Fruit fly (Drosophila melanogaster) whole organism, embryonic: Measurements from ENCODE around the gene CG12951.

Experiments used
- Asciz ChIP-seq: fragments of 200-800 bp; sonication (Bioruptor generic); optimal IDR thresholded peaks from 2 replicates; lab custom pipeline; 2017; ENCODE audit warnings: missing biosample characterization, mild to moderate bottlenecking, missing genetic modification characterization, missing genetic modification reagents
- Atf6 ChIP-seq: fragments of 200-800 bp; sonication (Bioruptor generic); IDR thresholded peaks from 2 replicates; pipeline ENCODE4 v1.3.6; 2022; ENCODE audit warnings: missing biosample characterization, missing genetic modification characterization
- Bdp1 ChIP-seq: fragments of 200-800 bp; sonication (Bioruptor generic); optimal IDR thresholded peaks from 3 replicates; lab custom pipeline; 2016; ENCODE audit warnings: missing biosample characterization, missing genetic modification characterization
- CG10147 ChIP-seq: fragments of 200-800 bp; sonication (Bioruptor generic); optimal IDR thresholded peaks from 2 replicates; lab custom pipeline; 2019; ENCODE audit warnings: missing biosample characterization, mild to moderate bottlenecking, missing genetic modification characterization, moderate library complexity
- CG10431 ChIP-seq: fragments of 200-800 bp; sonication (Bioruptor generic); optimal IDR thresholded peaks from 3 replicates; lab custom pipeline; 2018; ENCODE audit warnings: missing biosample characterization, mild to moderate bottlenecking, missing genetic modification characterization
- CG12391 ChIP-seq: fragments of 200-800 bp; sonication (Bioruptor generic); optimal IDR thresholded peaks from 3 replicates; lab custom pipeline; 2018; ENCODE audit warnings: missing biosample characterization, mild to moderate bottlenecking, missing genetic modification characterization, moderate library complexity
- CG13296 ChIP-seq: fragments of 200-800 bp; sonication (Bioruptor generic); optimal IDR thresholded peaks from 3 replicates; lab custom pipeline; 2018; ENCODE audit warnings: missing biosample characterization, mild to moderate bottlenecking, missing genetic modification characterization
- CG14441 ChIP-seq: fragments of 200-800 bp; sonication (Bioruptor generic); IDR thresholded peaks from 2 replicates; pipeline ENCODE4 v1.3.6; 2022; ENCODE audit warnings: missing biosample characterization, missing genetic modification characterization
- CG14710 ChIP-seq: fragments of 200-800 bp; sonication (Bioruptor generic); optimal IDR thresholded peaks from 3 replicates; lab custom pipeline; 2019; ENCODE audit warnings: missing biosample characterization, mild to moderate bottlenecking, missing genetic modification characterization, moderate library complexity
- CG17328 ChIP-seq: fragments of 200-800 bp; sonication (Bioruptor generic); IDR thresholded peaks from 2 replicates; pipeline ENCODE4 v1.3.6; 2022; ENCODE audit warnings: missing biosample characterization, missing genetic modification characterization
- CG17361 ChIP-seq: fragments of 200-800 bp; sonication (Bioruptor generic); IDR thresholded peaks from 3 replicates; pipeline ENCODE4 v1.3.6; 2022; ENCODE audit warnings: missing biosample characterization, missing genetic modification characterization
- CG17385 ChIP-seq: fragments of 200-800 bp; sonication (Bioruptor generic); optimal IDR thresholded peaks from 3 replicates; lab custom pipeline; 2018; ENCODE audit warnings: missing biosample characterization, mild to moderate bottlenecking, missing genetic modification characterization
- CG18262 ChIP-seq: fragments of 200-800 bp; optimal IDR thresholded peaks from 3 replicates; lab custom pipeline; 2019; ENCODE audit warnings: missing biosample characterization, mild to moderate bottlenecking, missing genetic modification characterization, moderate library complexity
- CG1832 ChIP-seq: fragments of 200-800 bp; sonication (Bioruptor generic); optimal IDR thresholded peaks from 2 replicates; lab custom pipeline; 2017; ENCODE audit warnings: missing biosample characterization, mild to moderate bottlenecking, missing genetic modification characterization, inconsistent platforms
- CG2129 ChIP-seq: fragments of 200-800 bp; sonication (Bioruptor generic); IDR thresholded peaks from 2 replicates; pipeline ENCODE4 v1.3.6; 2022; ENCODE audit warnings: missing biosample characterization, missing genetic modification characterization; ENCODE audit not compliant: partially characterized antibody
- CG2202 ChIP-seq: fragments of 200-800 bp; sonication (Bioruptor generic); optimal IDR thresholded peaks from 2 replicates; lab custom pipeline; 2018; ENCODE audit warnings: missing biosample characterization, mild to moderate bottlenecking, missing genetic modification characterization
- CG4730 ChIP-seq: fragments of 200-800 bp; sonication (Bioruptor generic); IDR thresholded peaks from 2 replicates; pipeline ENCODE4 v1.3.6; 2022; ENCODE audit warnings: missing biosample characterization, missing genetic modification characterization
- CG5953 ChIP-seq: fragments of 200-800 bp; sonication (Bioruptor generic); IDR thresholded peaks from 2 replicates; pipeline ENCODE4 v1.3.6; 2022; ENCODE audit warnings: missing biosample characterization, missing genetic modification characterization
- CG6175 ChIP-seq: fragments of 200-800 bp; sonication (Bioruptor generic); IDR thresholded peaks from 3 replicates; pipeline ENCODE4 v1.3.6; 2022; ENCODE audit warnings: missing biosample characterization, missing genetic modification characterization
- CG6765 ChIP-seq: fragments of 200-800 bp; sonication (Bioruptor generic); optimal IDR thresholded peaks from 3 replicates; lab custom pipeline; 2017; ENCODE audit warnings: missing biosample characterization, mild to moderate bottlenecking, missing genetic modification characterization
- Eip74EF ChIP-seq, 2 experiments: fragments of 200-800 bp in 1 of 2; fragments of >200 bp in 1 of 2; sonication (Bioruptor generic) in 1 of 2; optimal IDR thresholded peaks; 2 replicates each; lab custom pipeline; 2017 to 2019; ENCODE audit warnings: missing biosample characterization in 2 of 2, missing genetic modification characterization in 2 of 2, mild to moderate bottlenecking in 1 of 2, moderate library complexity in 1 of 2
- Lhr ChIP-seq: fragments of 200-800 bp; sonication (Bioruptor generic); optimal IDR thresholded peaks from 3 replicates; lab custom pipeline; 2017; ENCODE audit warnings: mild to moderate bottlenecking, missing biosample characterization, missing genetic modification reagents, missing genetic modification characterization
- MTF-1 ChIP-seq: fragments of 200-800 bp; sonication (Bioruptor generic); optimal IDR thresholded peaks from 2 replicates; lab custom pipeline; 2018; ENCODE audit warnings: missing biosample characterization, mild to moderate bottlenecking, missing genetic modification characterization, borderline replicate concordance
- Scr ChIP-seq: fragments of 200-800 bp; sonication (Bioruptor generic); IDR thresholded peaks from 2 replicates; pipeline ENCODE4 v1.3.6; 2022; ENCODE audit warnings: missing biosample characterization, missing genetic modification characterization; ENCODE audit not compliant: partially characterized antibody
- Side ChIP-seq: fragments of 200-800 bp; sonication (Bioruptor generic); optimal IDR thresholded peaks from 2 replicates; lab custom pipeline; 2016; ENCODE audit warnings: missing biosample characterization, missing genetic modification characterization
- Sox102F ChIP-seq: fragments of 200-800 bp; sonication (Bioruptor generic); optimal IDR thresholded peaks from 2 replicates; lab custom pipeline; 2018; ENCODE audit warnings: missing biosample characterization, mild to moderate bottlenecking, missing genetic modification characterization, moderate library complexity
- Trl ChIP-seq, 3 experiments: fragments of >200 bp in 2 of 3; fragments of 200-800 bp in 1 of 3; sonication (Bioruptor generic) in 1 of 3; optimal IDR thresholded peaks; 2 replicates in 1 of 3; 3 replicates in 2 of 3; lab custom pipeline; 2016 to 2017; ENCODE audit warnings: missing biosample characterization in 1 of 3, missing genetic modification characterization in 1 of 3
- Xrp1 ChIP-seq: fragments of 200-800 bp; sonication (Bioruptor generic); IDR thresholded peaks from 2 replicates; pipeline ENCODE4 v1.3.6; 2022; ENCODE audit warnings: missing biosample characterization, missing genetic modification characterization
- YL-1 ChIP-seq: fragments of 200-800 bp; sonication (Bioruptor generic); optimal IDR thresholded peaks from 3 replicates; lab custom pipeline; 2017; ENCODE audit warnings: missing biosample characterization, mild to moderate bottlenecking, missing genetic modification characterization
- cad ChIP-seq: fragments of >200 bp; optimal IDR thresholded peaks from 2 replicates; lab custom pipeline; 2017; ENCODE audit warnings: missing biosample characterization, missing genetic modification characterization
- cas ChIP-seq: fragments of 200-800 bp; sonication (Bioruptor generic); IDR thresholded peaks from 2 replicates; pipeline ENCODE4 v1.3.6; 2022; ENCODE audit warnings: missing biosample characterization, missing genetic modification characterization
- crol ChIP-seq: fragments of 200-800 bp; sonication (Bioruptor generic); IDR thresholded peaks from 2 replicates; pipeline ENCODE4 v1.3.6; 2022; ENCODE audit warnings: missing biosample characterization, missing genetic modification characterization
- crp ChIP-seq, 2 experiments: fragments of 200-800 bp; sonication (Bioruptor generic); optimal IDR thresholded peaks; 2 replicates in 1 of 2; 3 replicates in 1 of 2; lab custom pipeline; 2017; ENCODE audit warnings: missing biosample characterization in 2 of 2, missing genetic modification characterization in 2 of 2, mild to moderate bottlenecking in 1 of 2, moderate library complexity in 1 of 2
- cwo ChIP-seq: fragments of 200-800 bp; sonication (Bioruptor generic); optimal IDR thresholded peaks from 3 replicates; lab custom pipeline; 2017; ENCODE audit warnings: missing biosample characterization, missing genetic modification characterization, mild to moderate bottlenecking, moderate library complexity, missing genetic modification reagents
- da ChIP-seq: fragments of 200-800 bp; sonication (Bioruptor generic); optimal IDR thresholded peaks from 2 replicates; lab custom pipeline; 2016; ENCODE audit warnings: missing biosample characterization, missing genetic modification characterization
- ems ChIP-seq: fragments of 200-800 bp; sonication (Bioruptor generic); optimal IDR thresholded peaks from 3 replicates; lab custom pipeline; 2016; ENCODE audit warnings: missing biosample characterization, missing genetic modification characterization
- h ChIP-seq: fragments of >200 bp; optimal IDR thresholded peaks from 2 replicates; lab custom pipeline; 2017
- inv ChIP-seq: fragments of 200-800 bp; sonication (Bioruptor generic); IDR thresholded peaks from 2 replicates; pipeline ENCODE4 v1.3.6; 2022; ENCODE audit warnings: missing biosample characterization, missing genetic modification characterization; ENCODE audit not compliant: partially characterized antibody
- lbe ChIP-seq: fragments of 200-800 bp; sonication (Bioruptor generic); optimal IDR thresholded peaks from 2 replicates; lab custom pipeline; 2016; ENCODE audit warnings: missing biosample characterization, mild to moderate bottlenecking, missing genetic modification characterization
- lilli ChIP-seq: fragments of 200-800 bp; sonication (Bioruptor generic); optimal IDR thresholded peaks from 3 replicates; lab custom pipeline; 2016; ENCODE audit warnings: missing biosample characterization, missing genetic modification characterization
- nerfin-1 ChIP-seq: fragments of 200-800 bp; sonication (Bioruptor generic); optimal IDR thresholded peaks from 3 replicates; lab custom pipeline; 2019; ENCODE audit warnings: missing biosample characterization, mild to moderate bottlenecking, missing genetic modification characterization, moderate library complexity
- otp ChIP-seq: fragments of 200-800 bp; sonication (Bioruptor generic); IDR thresholded peaks from 3 replicates; pipeline ENCODE4, ENCODE4 v1.3.6; 2022; ENCODE audit warnings: missing biosample characterization, missing genetic modification characterization
- pfk ChIP-seq: fragments of 200-800 bp; sonication (Bioruptor generic); optimal IDR thresholded peaks from 2 replicates; lab custom pipeline; 2018; ENCODE audit warnings: missing biosample characterization, mild to moderate bottlenecking, missing genetic modification characterization, moderate library complexity
- prd ChIP-seq, 3 experiments: fragments of >200 bp in 2 of 3; fragments of 200-800 bp in 1 of 3; sonication (Bioruptor generic) in 1 of 3; optimal IDR thresholded peaks in 2 of 3; IDR thresholded peaks in 1 of 3; 2 replicates in 2 of 3; 3 replicates in 1 of 3; pipeline versions ENCODE4 v1.3.6 to Lab custom; 2017 to 2022; ENCODE audit warnings: missing biosample characterization in 1 of 3, missing genetic modification characterization in 1 of 3
- tap ChIP-seq: fragments of 200-800 bp; optimal IDR thresholded peaks from 3 replicates; lab custom pipeline; 2019; ENCODE audit warnings: missing biosample characterization, mild to moderate bottlenecking, missing genetic modification characterization, moderate library complexity
- tio ChIP-seq: fragments of 200-800 bp; sonication (Bioruptor generic); optimal IDR thresholded peaks from 2 replicates; lab custom pipeline; 2017; ENCODE audit warnings: missing biosample characterization, missing genetic modification characterization, inconsistent platforms
- zen ChIP-seq: fragments of 200-800 bp; sonication (Bioruptor generic); optimal IDR thresholded peaks from 3 replicates; lab custom pipeline; 2018; ENCODE audit warnings: missing biosample characterization, mild to moderate bottlenecking, missing genetic modification characterization, moderate library complexity
- zen2 ChIP-seq: fragments of 200-800 bp; sonication (Bioruptor generic); IDR thresholded peaks from 3 replicates; pipeline ENCODE4 v1.3.6; 2022; ENCODE audit warnings: missing biosample characterization, missing genetic modification characterization; ENCODE audit not compliant: partially characterized antibody

The CG12951 gene

DNA sequence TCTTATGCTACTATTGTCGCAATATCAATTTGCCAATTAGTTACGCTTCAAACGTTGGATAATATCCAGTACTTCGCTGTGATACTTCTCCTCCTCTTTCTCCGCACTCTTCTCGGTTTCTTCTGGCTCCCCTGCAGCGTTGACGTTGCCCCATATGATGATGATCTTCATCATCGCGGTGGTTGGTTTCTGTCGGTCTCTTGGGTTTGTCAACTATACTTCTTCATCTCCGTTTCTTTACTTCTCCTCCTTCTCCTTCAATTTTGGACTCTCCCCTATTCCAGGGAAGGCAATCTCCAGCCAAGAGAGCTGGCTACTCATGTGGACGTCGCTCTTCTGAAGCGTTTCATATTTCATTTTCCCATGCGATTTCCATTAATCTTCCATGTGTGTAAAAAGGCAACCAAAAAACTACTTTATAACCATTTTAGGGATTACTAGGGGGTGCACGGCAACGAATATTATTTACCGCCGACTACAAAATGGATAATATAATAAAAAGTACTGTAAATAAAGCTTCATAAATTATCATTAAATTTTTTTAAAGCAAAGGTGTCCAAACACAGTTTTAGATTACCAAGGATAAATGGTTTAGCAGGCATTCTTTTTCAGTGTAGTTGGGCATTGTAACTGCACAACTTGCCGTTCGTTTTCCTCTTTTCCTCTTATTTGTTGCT is 17.7 kb upstream of the CG12951 start (continued):
- TF ChIP-seq Bdp1 (no peak), Asciz (GFP tag; lab: Kevin White, UChicago) (no peak), zen (tag; lab: Kevin White, UChicago) (no peak), cwo (GFP tag; lab: Kevin White, UChicago) (no peak), CG17328 (GFP tag; lab: Robert Waterston, UW) (no peak), crol (GFP tag; lab: Robert Waterston, UW) (peak; percentile 50; the same call in 1 of the 2 replicates), Trl (optimal IDR thresholded peaks at IDR 0.05; lab: Kevin White, UChicago) (peak in 1 of 2 experiments; percentile 11), Trl (GFP tag; optimal IDR thresholded peaks at IDR 0.05; lab: Kevin White, UChicago) (no peak), zen2 (GFP tag; lab: Robert Waterston, UW) (no peak), inv (GFP tag; lab: Robert Waterston, UW) (no peak), Sox102F (GFP tag; lab: Kevin White, UChicago) (peak; percentile 17), CG17361 (GFP tag; lab: Robert Waterston, UW) (peak; percentile 37; the same call in 1 of the 3 replicates), CG14441 (no peak), ems (GFP tag; lab: Kevin White, UChicago) (no peak), Side (GFP tag; lab: Kevin White, UChicago) (no peak), h (lab: Kevin White, UChicago) (no peak), CG10147 (GFP tag; lab: Kevin White, UChicago) (no peak), lbe (GFP tag; lab: Kevin White, UChicago) (no peak), tio (GFP tag; lab: Kevin White, UChicago) (peak; percentile 20), lilli (peak; percentile 40), CG2202 (no peak), pfk (GFP tag; lab: Kevin White, UChicago) (no peak), otp (GFP tag; lab: Robert Waterston, UW) (no peak), Lhr (GFP tag; lab: Kevin White, UChicago) (no peak), prd (optimal IDR thresholded peaks at IDR 0.05; lab: Kevin White, UChicago) (no peak), prd (GFP tag; IDR thresholded peaks at IDR 0.05; lab: Robert Waterston, UW) (peak; percentile 48; the same call in 2 of the 3 replicates), MTF-1 (GFP tag; lab: Kevin White, UChicago) (no peak), da (GFP tag; lab: Kevin White, UChicago) (no peak), CG1832 (GFP tag; lab: Kevin White, UChicago) (no peak), Scr (GFP tag; lab: Robert Waterston, UW) (no peak), tap (tag; lab: Kevin White, UChicago) (no peak), CG6765 (GFP tag; lab: Kevin White, UChicago) (no peak), CG18262 (peak; percentile 51), CG12391 (tag; lab: Kevin White, UChicago) (peak; percentile 53), CG5953 (GFP tag; lab: Robert Waterston, UW) (no peak), crp (GFP tag; optimal IDR thresholded peaks at IDR 0.05; lab: Kevin White, UChicago) (no peak), nerfin-1 (tag; lab: Kevin White, UChicago) (no peak), CG17385 (GFP tag; lab: Kevin White, UChicago) (no peak), Eip74EF (GFP tag; optimal IDR thresholded peaks at IDR 0.05; lab: Kevin White, UChicago) (no peak), CG10431 (GFP tag; lab: Kevin White, UChicago) (no peak), cad (GFP tag; lab: Kevin White, UChicago) (no peak), CG2129 (GFP tag; lab: Robert Waterston, UW) (no peak), CG4730 (no peak), YL-1 (GFP tag; lab: Kevin White, UChicago) (no peak), cas (GFP tag; lab: Robert Waterston, UW) (no peak), Xrp1 (GFP tag; lab: Robert Waterston, UW) (peak; percentile 61), CG14710 (peak; percentile 5), Atf6 (no peak), CG13296 (GFP tag; lab: Kevin White, UChicago) (no peak), CG6175 (GFP tag; lab: Robert Waterston, UW) (no peak)
